Fruit fly (Drosophila melanogaster): ENCODE results near the gene vri.

Gene vri

dm6 chr2L:5298978-5299627 lies 10.4 kb downstream of the vri start (continued):
- TF ChIP-seq cato (GFP tag; optimal IDR thresholded peaks at IDR 0.05; ENCODE audit: borderline replicate concordance) (peak; percentile 75), ato (GFP tag; IDR thresholded peaks at IDR 0.05; ENCODE audit: partially characterized antibody) (no peak), CG10543 (GFP tag; optimal IDR thresholded peaks at IDR 0.05) (peak; percentile 78), bcd (GFP tag; optimal IDR thresholded peaks at IDR 0.05) (peak; percentile 76), ewg (GFP tag; optimal IDR thresholded peaks at IDR 0.05) (peak; percentile 82), CG2116 (GFP tag; optimal IDR thresholded peaks at IDR 0.05) (peak; percentile 32), Ssrp (tag; optimal IDR thresholded peaks at IDR 0.05) (peak; percentile 85), lola (GFP tag; optimal IDR thresholded peaks at IDR 0.05) (peak in 1 of 3 experiments; percentile 85), CG7963 (GFP tag; IDR thresholded peaks at IDR 0.05; ENCODE audit: partially characterized antibody) (no peak), CG17802 (tag; optimal IDR thresholded peaks at IDR 0.05) (peak; percentile 38), CG4707 (GFP tag; optimal IDR thresholded peaks at IDR 0.05) (peak; percentile 78), bowl (GFP tag; IDR thresholded peaks at IDR 0.05) (0 out of 2 replicates have a peak, but pooled peaks have one; percentile 17), CG1792 (GFP tag; optimal IDR thresholded peaks at IDR 0.05) (no peak), tna (GFP tag; IDR thresholded peaks at IDR 0.05; ENCODE audit: partially characterized antibody) (no peak), Dfd (GFP tag; optimal IDR thresholded peaks at IDR 0.05) (no peak), nerfin-2 (GFP tag; IDR thresholded peaks at IDR 0.05; ENCODE audit: partially characterized antibody) (no peak), CG10431 (GFP tag; optimal IDR thresholded peaks at IDR 0.05) (peak; percentile 62), CG9817 (tag; optimal IDR thresholded peaks at IDR 0.05) (peak; percentile 68), E2f1 (GFP tag; IDR thresholded peaks at IDR 0.05) (peak; percentile 62; the same call in 1 of the 2 replicates), sc (optimal IDR thresholded peaks at IDR 0.05) (no peak), sc (GFP tag; optimal IDR thresholded peaks at IDR 0.05) (peak; percentile 91), dmrt11E (tag; optimal IDR thresholded peaks at IDR 0.05) (peak; percentile 79), tx (GFP tag; optimal IDR thresholded peaks at IDR 0.05) (no peak), CG4854 (GFP tag; optimal IDR thresholded peaks at IDR 0.05) (peak; percentile 49), mam (GFP tag; optimal IDR thresholded peaks at IDR 0.05) (peak; percentile 29), gcm2 (GFP tag; optimal IDR thresholded peaks at IDR 0.05) (peak; percentile 70), Dip3 (GFP tag; optimal IDR thresholded peaks at IDR 0.05) (peak; percentile 76), CG33213 (GFP tag; optimal IDR thresholded peaks at IDR 0.05) (no peak), CG9727 (GFP tag; optimal IDR thresholded peaks at IDR 0.05) (peak; percentile 52), schlank (tag; optimal IDR thresholded peaks at IDR 0.05) (peak; percentile 23), pb (GFP tag; optimal IDR thresholded peaks at IDR 0.05) (no peak), danr (GFP tag; IDR thresholded peaks at IDR 0.05) (peak; percentile 71; the same call in 1 of the 2 replicates), CG6175 (GFP tag; IDR thresholded peaks at IDR 0.05) (no peak), Side (GFP tag; optimal IDR thresholded peaks at IDR 0.05) (no peak), phol (tag; optimal IDR thresholded peaks at IDR 0.05) (peak; percentile 89), CG9797 (GFP tag; optimal IDR thresholded peaks at IDR 0.05) (no peak), CG3163 (GFP tag; optimal IDR thresholded peaks at IDR 0.05) (no peak), trem (tag; optimal IDR thresholded peaks at IDR 0.05) (peak; percentile 82), Dad (GFP tag; optimal IDR thresholded peaks at IDR 0.05) (no peak), hbn (GFP tag; IDR thresholded peaks at IDR 0.05; ENCODE audit: partially characterized antibody) (no peak), unc-4 (GFP tag; IDR thresholded peaks at IDR 0.05; ENCODE audit: partially characterized antibody) (no peak), lov (optimal IDR thresholded peaks at IDR 0.05) (no peak), lov (GFP tag; IDR thresholded peaks at IDR 0.05) (no peak), Ada2b (GFP tag; IDR thresholded peaks at IDR 0.05) (peak; percentile 65), Dref (GFP tag; IDR thresholded peaks at IDR 0.05) (no peak), Oaz (GFP tag; IDR thresholded peaks at IDR 0.05) (peak; percentile 79), row (GFP tag; IDR thresholded peaks at IDR 0.05) (peak; percentile 96), CG12236 (GFP tag; optimal IDR thresholded peaks at IDR 0.05) (peak; percentile 40), sd (tag; optimal IDR thresholded peaks at IDR 0.05) (peak; percentile 42), Hmx (GFP tag; optimal IDR thresholded peaks at IDR 0.05) (peak; percentile 8)

All from whole organism, embryonic.